Fruit fly (Drosophila melanogaster) whole organism, wandering third instar larva: Measurements from ENCODE around the gene CG16985.

ENCODE experiments used
- Abd-B ChIP-seq: fragments of >200 bp; optimal IDR thresholded peaks from 2 replicates; lab custom pipeline; 2017; ENCODE audit warnings: missing biosample characterization, missing genetic modification characterization
- Dfd ChIP-seq: fragments of >200 bp; optimal IDR thresholded peaks from 2 replicates; lab custom pipeline; 2017; ENCODE audit warnings: missing biosample characterization, missing genetic modification characterization
- Hnf4 ChIP-seq: fragments of 200-800 bp; sonication (Bioruptor generic); optimal IDR thresholded peaks from 2 replicates; lab custom pipeline; 2016; ENCODE audit warnings: missing biosample characterization, mild to moderate bottlenecking, missing genetic modification characterization
- Jra ChIP-seq: sonication (Bioruptor generic); optimal IDR thresholded peaks from 2 replicates; lab custom pipeline; 2016; ENCODE audit warnings: missing biosample characterization, missing genetic modification characterization
- Mio ChIP-seq: sonication (Bioruptor generic); optimal IDR thresholded peaks from 2 replicates; lab custom pipeline; 2016; ENCODE audit warnings: missing biosample characterization, missing genetic modification characterization
- OdsH ChIP-seq: fragments of 200-800 bp; sonication (Bioruptor generic); optimal IDR thresholded peaks from 2 replicates; lab custom pipeline; 2016; ENCODE audit warnings: missing biosample characterization, mild to moderate bottlenecking, missing genetic modification characterization
- br ChIP-seq: fragments of 200-800 bp; sonication (Bioruptor generic); optimal IDR thresholded peaks from 2 replicates; lab custom pipeline; 2016; ENCODE audit warnings: missing biosample characterization, missing genetic modification characterization
- brk ChIP-seq: fragments of 200-800 bp; sonication (Bioruptor generic); optimal IDR thresholded peaks from 2 replicates; lab custom pipeline; 2016; ENCODE audit warnings: missing biosample characterization, mild to moderate bottlenecking, missing genetic modification characterization
- ey ChIP-seq: fragments of 200-800 bp; sonication (Bioruptor generic); optimal IDR thresholded peaks from 2 replicates; lab custom pipeline; 2016; ENCODE audit warnings: missing biosample characterization, missing genetic modification characterization
- foxo ChIP-seq, 2 experiments: fragments of 200-800 bp; sonication (Bioruptor generic); optimal IDR thresholded peaks; 2 replicates in 1 of 2; 3 replicates in 1 of 2; lab custom pipeline; 2016 to 2017; ENCODE audit warnings: missing biosample characterization in 2 of 2, missing genetic modification characterization in 2 of 2
- fru ChIP-seq: fragments of 200-800 bp; sonication (Bioruptor generic); optimal IDR thresholded peaks from 3 replicates; lab custom pipeline; 2016; ENCODE audit warnings: missing biosample characterization, mild to moderate bottlenecking, missing genetic modification characterization
- h ChIP-seq: fragments of 200-800 bp; sonication (Bioruptor generic); optimal IDR thresholded peaks from 3 replicates; lab custom pipeline; 2016; ENCODE audit warnings: missing biosample characterization, mild to moderate bottlenecking, missing genetic modification characterization
- pan ChIP-seq: fragments of >200 bp; optimal IDR thresholded peaks from 2 replicates; lab custom pipeline; 2017
- usp ChIP-seq: fragments of >200 bp; optimal IDR thresholded peaks from 2 replicates; lab custom pipeline; 2017; ENCODE audit warnings: missing biosample characterization, missing genetic modification characterization

- TF ChIP-seq usp (no peak), ey (GFP tag; lab: Kevin White, UChicago) (no peak), brk (no peak), OdsH (GFP tag; lab: Kevin White, UChicago) (no peak), h (no peak), Dfd (GFP tag; lab: Kevin White, UChicago) (no peak), Hnf4 (GFP tag; lab: Kevin White, UChicago) (no peak), fru (GFP tag; lab: Kevin White, UChicago) (no peak), Jra (GFP tag; lab: Kevin White, UChicago) (no peak), br (GFP tag; lab: Kevin White, UChicago) (no peak), pan (no peak), Mio (no peak), Abd-B (no peak), foxo (GFP tag; optimal IDR thresholded peaks at IDR 0.05; lab: Kevin White, UChicago) (no peak)
Measured at dm6 chr3L:2629964-2630363, 30.9 kb downstream of the CG16985 start, which contains the start of gene Pxn.
